Fruit fly (Drosophila melanogaster): Measurements from ENCODE around the gene CG13067.

The CG13067 gene

dm6 chr3L:16269092-16269491, 2.0 kb upstream of the CG13067 start, which contains the start of gene CG13068:
TSS of gene CG13068 (plus strand) at chr3L:16269392.
- no peak for TF ChIP-seq noc (tag; optimal IDR thresholded peaks at IDR 0.05)

DNA sequence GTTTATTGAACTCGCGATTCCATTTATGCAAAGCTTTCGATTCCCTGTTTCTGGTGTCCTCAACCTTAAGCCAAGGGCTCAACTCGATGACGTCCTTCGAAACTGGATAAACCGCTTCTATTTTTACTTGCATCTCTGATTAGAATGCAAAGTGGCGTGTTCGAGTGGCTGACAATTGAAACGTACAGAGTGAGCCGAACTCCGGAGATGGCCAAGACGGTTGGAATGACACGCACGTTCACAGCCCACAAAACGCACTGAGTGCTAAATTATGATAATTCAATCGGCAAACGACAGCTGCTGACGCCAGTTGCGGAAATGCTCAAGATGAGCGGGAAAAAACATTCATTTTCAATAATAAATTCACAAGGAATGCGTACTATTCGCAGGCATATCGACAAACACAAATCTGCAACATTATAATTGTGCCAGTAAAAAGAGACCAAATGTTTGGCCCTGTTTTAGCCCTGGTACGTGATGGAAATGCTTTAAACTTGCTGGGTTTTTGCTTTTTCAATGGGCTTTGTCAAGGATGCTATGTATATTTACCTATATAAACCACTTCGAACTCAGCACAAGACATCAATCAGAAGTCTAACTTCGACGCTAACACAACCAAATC, 1.4 kb downstream of the CG13067 start, which contains the start of gene CG13066:
TSS of gene CG13066 (plus strand) at position 572 of the 622 bp plus-strand sequence.
- TF ChIP-seq noc (tag; optimal IDR thresholded peaks at IDR 0.05) = no peak

DNA sequence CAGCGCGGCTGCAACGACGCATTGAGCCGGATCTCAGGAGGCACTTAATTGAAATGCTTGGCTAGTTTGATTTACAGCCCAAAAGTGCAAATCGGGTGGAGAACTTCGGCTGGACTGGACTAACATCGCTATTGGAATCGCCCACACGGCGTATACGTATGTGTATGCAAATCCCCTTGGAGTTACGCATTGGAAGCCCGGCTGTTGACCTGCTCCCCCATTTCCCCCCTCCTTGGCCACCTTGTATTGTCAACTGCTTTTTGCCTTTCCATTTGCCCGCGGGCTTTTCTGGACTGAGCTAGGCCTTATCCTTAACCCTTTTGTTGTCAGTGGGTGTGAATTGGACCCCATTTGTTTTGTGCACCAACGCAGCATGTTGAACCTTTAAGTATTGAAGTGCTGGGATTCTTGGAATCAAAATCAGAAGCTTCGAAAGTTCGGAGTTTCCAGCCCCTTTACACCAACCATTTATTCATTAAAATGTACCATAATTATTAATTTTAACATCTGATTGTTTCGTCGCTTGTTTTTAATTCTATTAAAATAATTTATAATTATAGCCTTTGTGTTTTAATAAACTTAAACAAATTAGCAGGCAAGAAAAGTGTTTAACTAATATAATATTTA, 4.4 kb downstream of the CG13067 start:
- TF ChIP-seq noc (tag; optimal IDR thresholded peaks at IDR 0.05) = no peak

DNA sequence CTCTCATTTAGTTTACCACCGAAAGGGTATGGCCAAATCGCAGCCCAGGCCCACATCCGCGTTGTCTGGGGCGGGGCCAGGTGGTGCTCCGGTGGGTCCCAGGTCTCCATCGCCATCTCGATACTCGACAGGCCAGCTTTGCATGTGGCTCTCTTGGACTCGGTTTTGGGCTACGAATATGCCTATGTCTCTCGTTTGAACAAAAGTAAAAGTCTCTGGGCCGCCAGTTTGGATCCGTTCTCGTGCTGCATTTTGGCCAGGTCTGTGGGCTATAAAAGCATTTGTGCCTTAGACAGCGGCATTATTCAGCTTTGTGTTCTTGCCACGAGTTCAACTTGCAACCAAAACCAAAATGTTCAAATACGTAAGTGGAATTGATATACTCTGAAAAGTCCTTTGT, 6.1 kb downstream of the CG13067 start, which contains the start of gene CG13065:
TSS of gene CG13065 (plus strand) at position 301 of the 400 bp plus-strand sequence.
- no peak for TF ChIP-seq noc (tag; optimal IDR thresholded peaks at IDR 0.05)

- no peak for TF ChIP-seq noc (tag; optimal IDR thresholded peaks at IDR 0.05)
These were observed 8.1 kb downstream of the CG13067 start, which contains the start of gene CG13050 for dm6 chr3L:16279171-16279570. TSS of gene CG13050 (minus strand) at chr3L:16279271.

DNA sequence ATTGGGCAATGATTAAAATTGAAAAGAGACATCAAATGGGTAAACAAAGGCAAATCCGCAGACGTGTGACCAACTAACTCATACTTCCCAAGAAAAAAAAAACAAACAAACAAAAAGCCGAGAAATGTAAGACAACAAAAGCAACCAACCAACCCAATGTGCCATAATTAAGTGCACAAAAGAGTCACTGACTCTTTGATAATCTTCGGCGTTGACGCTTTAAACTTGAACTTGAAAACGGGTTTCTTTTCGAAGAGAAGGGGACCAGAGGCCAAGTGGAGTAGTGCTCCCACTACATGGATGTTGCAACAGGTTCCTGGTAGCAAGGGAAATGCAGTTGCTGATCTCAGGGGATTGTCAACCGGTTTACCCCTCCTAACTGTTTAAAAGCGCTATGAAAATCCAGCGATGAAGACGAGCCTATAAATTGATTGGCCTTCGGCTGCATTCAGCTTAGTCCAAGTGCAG, 8.9 kb downstream of the CG13067 start, which contains the start of gene CG13064:
TSS of gene CG13064 (plus strand) at position 418 of the 468 bp plus-strand sequence.
- TF ChIP-seq noc (tag; optimal IDR thresholded peaks at IDR 0.05) = no peak

- no peak for TF ChIP-seq noc (tag; optimal IDR thresholded peaks at IDR 0.05)
These were observed 10.9 kb downstream of the CG13067 start, which contains the start of gene CG13049 for dm6 chr3L:16281880-16282556. TSS of gene CG13049 (minus strand) at chr3L:16281930.

DNA sequence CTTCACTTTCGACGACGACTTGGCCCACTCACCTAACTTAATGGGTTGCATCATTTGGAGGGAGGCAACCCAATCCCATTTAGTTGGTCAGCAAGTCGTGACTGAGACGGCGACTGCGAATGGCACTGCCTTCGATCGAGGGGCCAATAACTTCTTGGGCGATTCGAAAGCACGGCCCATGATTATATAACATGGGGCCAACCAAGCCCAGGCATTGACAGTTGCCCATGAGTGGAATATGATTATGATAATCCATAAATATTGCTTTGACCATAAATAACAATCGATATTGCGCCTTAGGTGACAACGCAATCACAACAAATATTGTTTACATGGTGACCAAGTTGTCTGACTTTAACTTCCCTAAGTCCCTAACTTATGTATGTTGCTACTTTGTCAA, 12.7 kb downstream of the CG13067 start, which contains the start of gene CG13048:
TSS of gene CG13048 (minus strand) at position 101 of the 400 bp plus-strand sequence.
- TF ChIP-seq noc (tag; optimal IDR thresholded peaks at IDR 0.05) = no peak

DNA sequence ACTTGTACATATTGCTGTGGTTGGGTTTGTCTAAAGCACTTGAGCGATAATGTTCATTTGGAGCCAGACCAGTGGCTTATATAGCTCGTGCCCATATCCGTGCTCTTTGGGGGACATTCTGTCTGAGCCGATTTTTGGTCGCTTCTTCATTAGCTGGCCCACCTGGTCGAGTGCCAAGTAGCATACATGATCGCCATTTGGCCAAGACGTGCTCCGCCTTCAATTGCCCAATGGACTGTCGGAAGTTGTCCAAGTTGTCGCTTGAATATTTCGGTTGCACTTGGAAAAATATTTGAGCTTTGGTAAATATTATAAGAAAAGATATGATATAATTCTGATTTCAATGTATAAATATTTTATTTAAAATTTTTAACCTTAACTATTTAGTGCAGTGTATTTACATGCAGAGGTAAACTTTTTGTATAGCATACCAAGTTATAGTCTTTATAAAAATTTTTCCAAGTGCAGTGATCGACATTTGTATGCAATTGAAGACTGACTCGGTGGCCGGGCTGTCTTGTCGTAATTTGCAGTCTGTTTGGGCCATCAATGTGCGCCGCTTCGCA, 14.3 kb downstream of the CG13067 start, which contains the start of gene CG13047:
TSS of gene CG13047 (minus strand) at position 51 of the 566 bp plus-strand sequence.
- no peak for TF ChIP-seq noc (tag; optimal IDR thresholded peaks at IDR 0.05)

dm6 chr3L:16286258-16286657, 15.2 kb downstream of the CG13067 start:
- no peak for TF ChIP-seq noc (tag; optimal IDR thresholded peaks at IDR 0.05)

- TF ChIP-seq noc (tag; optimal IDR thresholded peaks at IDR 0.05) = no peak
These were observed 17.2 kb downstream of the CG13067 start, which contains the start of gene CG13046 for dm6 chr3L:16288322-16288721. TSS of gene CG13046 (minus strand) at chr3L:16288422.

dm6 chr3L:16289067-16289466, 18.0 kb downstream of the CG13067 start:
- no peak for TF ChIP-seq noc (tag; optimal IDR thresholded peaks at IDR 0.05)

DNA sequence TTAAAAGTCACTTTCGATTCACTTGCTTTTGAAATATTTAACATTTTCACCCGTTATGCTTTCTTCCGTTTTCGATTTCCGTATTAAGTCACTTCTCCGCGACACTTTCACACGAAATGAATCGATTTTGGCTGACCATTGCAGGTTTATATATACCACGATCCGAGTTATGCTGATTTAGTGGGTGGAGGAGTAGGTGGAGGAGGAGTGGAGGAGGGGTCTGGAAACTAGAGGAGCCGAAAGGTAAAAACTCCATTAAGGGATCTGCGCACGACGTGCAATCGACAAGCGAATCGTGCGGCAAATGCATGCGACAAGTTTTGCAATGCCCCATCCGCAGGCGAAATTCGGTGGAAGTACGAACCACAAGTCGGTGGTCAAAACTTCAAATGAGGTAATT, 19.8 kb downstream of the CG13067 start, which contains the start of gene CG13045:
TSS of gene CG13045 (minus strand) at position 101 of the 400 bp plus-strand sequence.
- no peak for TF ChIP-seq noc (tag; optimal IDR thresholded peaks at IDR 0.05)

DNA sequence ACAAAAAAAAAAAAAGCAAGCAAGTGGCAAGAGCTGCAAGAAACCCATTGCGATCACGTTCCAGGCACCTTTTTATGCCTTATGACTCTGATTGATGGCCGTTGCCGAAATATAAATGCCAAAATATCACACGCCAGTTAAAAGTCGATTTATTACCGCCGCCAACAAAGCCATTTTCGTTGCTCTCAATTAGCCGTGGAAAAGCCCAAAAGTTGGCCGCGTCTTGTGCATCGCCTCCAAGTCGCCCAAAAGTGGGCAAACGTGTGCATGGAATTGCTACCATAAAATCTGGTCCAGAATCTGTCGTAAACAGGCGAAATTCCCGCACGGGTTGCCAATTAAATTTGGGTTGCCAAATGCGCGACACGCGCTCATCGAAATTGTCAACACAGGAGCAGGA, 20.6 kb downstream of the CG13067 start:
- no peak for TF ChIP-seq noc (tag; optimal IDR thresholded peaks at IDR 0.05)

DNA sequence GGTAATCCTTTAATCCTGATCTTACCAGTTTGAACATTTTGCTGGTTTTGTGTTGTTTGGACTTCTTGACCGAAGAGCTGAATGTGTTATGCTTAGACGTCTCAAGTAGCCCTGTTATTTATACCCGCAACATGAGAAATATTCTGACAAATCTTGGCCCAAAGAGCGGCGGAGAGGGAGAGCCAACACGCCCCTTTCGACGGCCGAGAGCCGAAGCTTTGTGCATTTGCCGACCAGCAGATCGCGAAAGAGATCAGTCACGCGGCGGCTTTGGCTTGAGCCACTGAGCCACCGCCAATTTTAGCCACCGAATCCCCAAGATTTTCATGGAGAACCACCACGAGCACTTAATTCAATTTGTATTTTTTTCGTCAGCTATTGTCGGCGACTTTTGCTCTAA, 24.4 kb downstream of the CG13067 start, which contains the start of gene CG4962:
TSS of gene CG4962 (minus strand) at position 101 of the 400 bp plus-strand sequence.
- TF ChIP-seq noc (tag; optimal IDR thresholded peaks at IDR 0.05) = no peak

DNA sequence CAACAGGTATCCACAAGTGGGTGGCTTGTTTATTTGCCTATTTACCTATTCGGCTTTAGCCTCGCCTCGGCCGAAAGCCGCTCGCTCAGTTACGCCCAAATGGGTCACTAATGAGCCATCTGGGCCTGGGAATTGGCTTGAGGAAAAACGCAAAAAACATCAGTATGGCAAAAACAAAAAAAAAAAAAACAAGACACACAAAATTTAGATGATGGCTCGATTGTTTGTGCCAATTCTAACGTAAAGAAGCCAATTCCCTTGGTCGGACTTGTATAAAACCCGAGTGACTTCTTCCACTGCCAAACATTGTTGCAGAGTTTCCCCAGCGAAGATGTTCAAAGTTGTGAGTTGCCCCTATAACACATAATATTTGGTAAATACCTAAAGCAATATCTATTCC, 30.1 kb downstream of the CG13067 start, which contains the start of gene CG4982:
TSS of gene CG4982 (plus strand) at position 301 of the 400 bp plus-strand sequence.
- TF ChIP-seq noc (tag; optimal IDR thresholded peaks at IDR 0.05) = no peak

Measured in whole organism, larva.